Worm (Caenorhabditis elegans): ENCODE data around the gene rbm-39.

DNA sequence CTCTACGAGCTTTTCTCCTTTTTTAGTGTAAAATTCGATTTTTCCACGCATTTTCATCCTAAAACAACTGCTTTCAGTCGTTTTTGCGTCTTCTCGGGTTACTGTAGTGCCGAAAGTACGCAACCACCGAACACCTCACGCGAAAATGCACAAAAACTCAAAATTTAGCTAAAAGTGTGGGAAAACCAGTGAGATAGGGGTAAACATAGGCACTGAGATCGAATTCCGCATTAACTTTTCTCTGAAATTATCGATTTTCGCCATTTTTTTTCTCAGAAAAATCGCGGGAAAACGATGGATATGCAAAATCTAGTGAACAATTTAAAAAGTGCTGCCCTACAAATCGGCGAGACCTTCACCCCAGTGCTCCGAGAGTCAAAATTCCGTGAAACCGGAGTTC is 2.2 kb upstream of the rbm-39 start, which contains the start of gene atg-3:
- TF ChIP-seq daf-12 (tag; optimal IDR thresholded peaks at IDR 0.05) = no peak
- TF ChIP-seq pha-4 (tag; optimal IDR thresholded peaks at IDR 0.05) = no peak
- TF ChIP-seq egl-27 (tag; optimal IDR thresholded peaks at IDR 0.05) = no peak
- TF ChIP-seq skn-1 (tag; optimal IDR thresholded peaks at IDR 0.05) = no peak
- TF ChIP-seq unc-62 (GFP tag; optimal IDR thresholded peaks at IDR 0.05) = no peak
- no peak for TF ChIP-seq nhr-28 (tag; optimal IDR thresholded peaks at IDR 0.05)
- TF ChIP-seq lin-15B (tag; optimal IDR thresholded peaks at IDR 0.05) = no peak
- no peak for TF ChIP-seq ceh-16 (tag; optimal IDR thresholded peaks at IDR 0.05)
- no peak for TF ChIP-seq zag-1 (tag; optimal IDR thresholded peaks at IDR 0.05)
- no peak for TF ChIP-seq fos-1 (tag; optimal IDR thresholded peaks at IDR 0.05)
- TF ChIP-seq snpc-4 (tag; optimal IDR thresholded peaks at IDR 0.05) = no peak
- TF ChIP-seq unc-39 (tag; optimal IDR thresholded peaks at IDR 0.05) = no peak
- TF ChIP-seq ceh-28 (tag; optimal IDR thresholded peaks at IDR 0.05) = no peak

Data from whole organism, L3 larva.